Fruit fly (Drosophila melanogaster) whole organism, embryonic: ENCODE data around the gene Mks1.

Source experiments
- Atf-2 ChIP-seq: fragments of 200-800 bp; sonication (Bioruptor generic); optimal IDR thresholded peaks from 2 replicates; lab custom pipeline; 2016; ENCODE audit warnings: missing biosample characterization, missing genetic modification characterization
- BEAF-32 ChIP-seq: fragments of 200-800 bp; sonication (Bioruptor generic); optimal IDR thresholded peaks from 3 replicates; lab custom pipeline; 2017; ENCODE audit warnings: missing biosample characterization, missing genetic modification characterization, mild to moderate bottlenecking, moderate library complexity, missing genetic modification reagents
- Bgb ChIP-seq: fragments of 200-800 bp; sonication (Bioruptor generic); IDR thresholded peaks from 2 replicates; pipeline ENCODE4 v1.3.6; 2022; ENCODE audit warnings: missing biosample characterization, missing genetic modification characterization; ENCODE audit not compliant: partially characterized antibody
- CG10543 ChIP-seq: fragments of 200-800 bp; sonication (Bioruptor generic); optimal IDR thresholded peaks from 3 replicates; lab custom pipeline; 2017; ENCODE audit warnings: missing biosample characterization, mild to moderate bottlenecking, missing genetic modification characterization, moderate library complexity
- CG11247 ChIP-seq: fragments of 200-800 bp; sonication (Bioruptor generic); IDR thresholded peaks from 2 replicates; pipeline ENCODE4 v1.3.6; 2022; ENCODE audit warnings: missing biosample characterization, missing genetic modification characterization
- CG11695 ChIP-seq: fragments of 200-800 bp; sonication (Bioruptor generic); IDR thresholded peaks from 3 replicates; pipeline ENCODE4 v1.3.6; 2022; ENCODE audit warnings: missing biosample characterization, missing genetic modification characterization
- CG11723 ChIP-seq: fragments of 200-800 bp; sonication (Bioruptor generic); optimal IDR thresholded peaks from 2 replicates; lab custom pipeline; 2017; ENCODE audit warnings: missing biosample characterization, mild to moderate bottlenecking, missing genetic modification characterization
- CG14965 ChIP-seq: fragments of 200-800 bp; sonication (Bioruptor generic); optimal IDR thresholded peaks from 2 replicates; lab custom pipeline; 2016; ENCODE audit warnings: missing biosample characterization, missing genetic modification characterization, borderline replicate concordance
- CG15479 ChIP-seq: fragments of 200-800 bp; sonication (Bioruptor generic); optimal IDR thresholded peaks from 3 replicates; lab custom pipeline; 2019; ENCODE audit warnings: missing biosample characterization, mild to moderate bottlenecking, missing genetic modification characterization, moderate library complexity
- CG1603 ChIP-seq: fragments of 200-800 bp; sonication (Bioruptor generic); optimal IDR thresholded peaks from 2 replicates; lab custom pipeline; 2019; ENCODE audit warnings: missing biosample characterization, mild to moderate bottlenecking, missing genetic modification characterization, moderate library complexity
- CG16779 ChIP-seq: fragments of 200-800 bp; sonication (Bioruptor generic); IDR thresholded peaks from 2 replicates; pipeline ENCODE4 v1.3.6; 2022; ENCODE audit warnings: missing biosample characterization, missing genetic modification characterization
- CG18764 ChIP-seq: fragments of 200-800 bp; sonication (Bioruptor generic); optimal IDR thresholded peaks from 3 replicates; lab custom pipeline; 2016; ENCODE audit warnings: missing biosample characterization, missing genetic modification characterization
- CG30403 ChIP-seq: fragments of 200-800 bp; sonication (Bioruptor generic); optimal IDR thresholded peaks from 3 replicates; lab custom pipeline; 2016; ENCODE audit warnings: missing biosample characterization, missing genetic modification characterization
- CG31365 ChIP-seq: fragments of 200-800 bp; sonication (Bioruptor generic); optimal IDR thresholded peaks from 2 replicates; lab custom pipeline; 2018; ENCODE audit warnings: missing biosample characterization, mild to moderate bottlenecking, missing genetic modification characterization
- CG3281 ChIP-seq: fragments of 200-800 bp; sonication (Bioruptor generic); optimal IDR thresholded peaks from 3 replicates; lab custom pipeline; 2017; ENCODE audit warnings: missing biosample characterization, mild to moderate bottlenecking, missing genetic modification characterization
- CG5180 ChIP-seq: fragments of 200-800 bp; sonication (Bioruptor generic); optimal IDR thresholded peaks from 3 replicates; lab custom pipeline; 2017; ENCODE audit warnings: missing biosample characterization, missing genetic modification characterization, mild to moderate bottlenecking, moderate library complexity, missing genetic modification reagents
- CG6175 ChIP-seq: fragments of 200-800 bp; sonication (Bioruptor generic); IDR thresholded peaks from 3 replicates; pipeline ENCODE4 v1.3.6; 2022; ENCODE audit warnings: missing biosample characterization, missing genetic modification characterization
- CG6813 ChIP-seq: fragments of 200-800 bp; sonication (Bioruptor generic); optimal IDR thresholded peaks from 2 replicates; lab custom pipeline; 2017; ENCODE audit warnings: missing biosample characterization, missing genetic modification characterization, mild to moderate bottlenecking, moderate library complexity, missing genetic modification reagents
- CG7839 ChIP-seq: fragments of 200-800 bp; sonication (Bioruptor generic); optimal IDR thresholded peaks from 3 replicates; lab custom pipeline; 2018; ENCODE audit warnings: missing biosample characterization, mild to moderate bottlenecking, missing genetic modification characterization, moderate library complexity
- CG7928 ChIP-seq: fragments of 200-800 bp; sonication (Bioruptor generic); optimal IDR thresholded peaks from 2 replicates; lab custom pipeline; 2017; ENCODE audit warnings: missing biosample characterization, mild to moderate bottlenecking, missing genetic modification characterization
- CG8388 ChIP-seq: fragments of 200-800 bp; sonication (Bioruptor generic); optimal IDR thresholded peaks from 2 replicates; lab custom pipeline; 2019; ENCODE audit warnings: missing biosample characterization, mild to moderate bottlenecking, missing genetic modification characterization, moderate library complexity
- CG9727 ChIP-seq: fragments of 200-800 bp; sonication (Bioruptor generic); optimal IDR thresholded peaks from 3 replicates; lab custom pipeline; 2017; ENCODE audit warnings: missing biosample characterization, mild to moderate bottlenecking, missing genetic modification characterization
- CG9797 ChIP-seq: fragments of 200-800 bp; sonication (Bioruptor generic); optimal IDR thresholded peaks from 3 replicates; lab custom pipeline; 2018; ENCODE audit warnings: missing biosample characterization, mild to moderate bottlenecking, missing genetic modification characterization
- CG9932 ChIP-seq: fragments of 200-800 bp; sonication (Bioruptor generic); IDR thresholded peaks from 2 replicates; pipeline ENCODE4 v1.3.6; 2022; ENCODE audit warnings: missing biosample characterization, missing genetic modification characterization
- Chrac-16 ChIP-seq: fragments of 200-800 bp; sonication (Bioruptor generic); optimal IDR thresholded peaks from 3 replicates; lab custom pipeline; 2016; ENCODE audit warnings: missing biosample characterization, missing genetic modification characterization
- D ChIP-seq, 2 experiments: fragments of 200-800 bp in 1 of 2; fragments of >200 bp in 1 of 2; sonication (Bioruptor generic) in 1 of 2; optimal IDR thresholded peaks; 2 replicates in 1 of 2; 3 replicates in 1 of 2; lab custom pipeline; 2017; ENCODE audit warnings: mild to moderate bottlenecking in 1 of 2, missing biosample characterization in 1 of 2, missing genetic modification characterization in 1 of 2, missing genetic modification reagents in 1 of 2
- Eip74EF ChIP-seq, 2 experiments: fragments of 200-800 bp in 1 of 2; fragments of >200 bp in 1 of 2; sonication (Bioruptor generic) in 1 of 2; optimal IDR thresholded peaks; 2 replicates each; lab custom pipeline; 2017 to 2019; ENCODE audit warnings: missing biosample characterization in 2 of 2, missing genetic modification characterization in 2 of 2, mild to moderate bottlenecking in 1 of 2, moderate library complexity in 1 of 2
- HmgD ChIP-seq: fragments of 200-800 bp; sonication (Bioruptor generic); optimal IDR thresholded peaks from 3 replicates; lab custom pipeline; 2016; ENCODE audit warnings: missing biosample characterization, missing genetic modification characterization
- Kr ChIP-seq: fragments of 200-800 bp; sonication (Bioruptor generic); optimal IDR thresholded peaks from 2 replicates; lab custom pipeline; 2017; ENCODE audit warnings: missing biosample characterization, mild to moderate bottlenecking, missing genetic modification characterization
- NFAT ChIP-seq: fragments of 200-800 bp; sonication (Bioruptor generic); IDR thresholded peaks from 2 replicates; pipeline ENCODE4 v1.3.6; 2022; ENCODE audit warnings: missing biosample characterization, missing genetic modification characterization
- NK7.1 ChIP-seq: fragments of 200-800 bp; sonication (Bioruptor generic); optimal IDR thresholded peaks from 3 replicates; lab custom pipeline; 2016; ENCODE audit warnings: missing biosample characterization, missing genetic modification characterization
- Nf-YB ChIP-seq: fragments of 200-800 bp; sonication (Bioruptor generic); optimal IDR thresholded peaks from 3 replicates; lab custom pipeline; 2019; ENCODE audit warnings: missing biosample characterization, mild to moderate bottlenecking, missing genetic modification characterization, moderate library complexity
- Rx ChIP-seq: fragments of 200-800 bp; sonication (Bioruptor generic); IDR thresholded peaks from 2 replicates; pipeline ENCODE4 v1.3.6; 2022; ENCODE audit warnings: missing biosample characterization, missing genetic modification characterization
- Sin3A ChIP-seq: fragments of >200 bp; optimal IDR thresholded peaks from 2 replicates; lab custom pipeline; 2018
- Sry-δ ChIP-seq: fragments of 200-800 bp; sonication (Bioruptor generic); optimal IDR thresholded peaks from 2 replicates; lab custom pipeline; 2016; ENCODE audit warnings: missing biosample characterization, missing genetic modification characterization
- Ssrp ChIP-seq: fragments of 200-800 bp; sonication (Bioruptor generic); optimal IDR thresholded peaks from 2 replicates; lab custom pipeline; 2018; ENCODE audit warnings: missing biosample characterization, mild to moderate bottlenecking, missing genetic modification characterization, moderate library complexity
- Vsx1 ChIP-seq: fragments of 200-800 bp; sonication (Bioruptor generic); optimal IDR thresholded peaks from 2 replicates; lab custom pipeline; 2017; ENCODE audit warnings: missing biosample characterization, mild to moderate bottlenecking, missing genetic modification characterization, missing genetic modification reagents
- ab ChIP-seq: fragments of 200-800 bp; sonication (Bioruptor generic); optimal IDR thresholded peaks from 2 replicates; lab custom pipeline; 2016; ENCODE audit warnings: missing biosample characterization, missing genetic modification characterization
- danr ChIP-seq: fragments of 200-800 bp; sonication (Bioruptor generic); IDR thresholded peaks from 2 replicates; pipeline ENCODE4 v1.3.6; 2022; ENCODE audit warnings: missing biosample characterization, missing genetic modification characterization
- dpn ChIP-seq, 2 experiments: fragments of 200-800 bp; sonication (Bioruptor generic); optimal IDR thresholded peaks; 3 replicates each; lab custom pipeline; 2016; ENCODE audit warnings: missing biosample characterization in 2 of 2, missing genetic modification characterization in 2 of 2
- grn ChIP-seq: fragments of 200-800 bp; sonication (Bioruptor generic); optimal IDR thresholded peaks from 3 replicates; lab custom pipeline; 2017; ENCODE audit warnings: missing biosample characterization, missing genetic modification characterization
- gsb ChIP-seq: fragments of 200-800 bp; sonication (Bioruptor generic); IDR thresholded peaks from 2 replicates; pipeline ENCODE4 v1.3.6; 2022; ENCODE audit warnings: missing biosample characterization, missing genetic modification characterization
- jigr1 ChIP-seq: fragments of 200-800 bp; sonication (Bioruptor generic); IDR thresholded peaks from 3 replicates; pipeline ENCODE4 v1.3.6; 2022; ENCODE audit warnings: missing biosample characterization, missing genetic modification characterization
- lilli ChIP-seq: fragments of 200-800 bp; sonication (Bioruptor generic); optimal IDR thresholded peaks from 3 replicates; lab custom pipeline; 2016; ENCODE audit warnings: missing biosample characterization, missing genetic modification characterization
- nerfin-1 ChIP-seq: fragments of 200-800 bp; sonication (Bioruptor generic); optimal IDR thresholded peaks from 3 replicates; lab custom pipeline; 2019; ENCODE audit warnings: missing biosample characterization, mild to moderate bottlenecking, missing genetic modification characterization, moderate library complexity
- pum ChIP-seq: fragments of 200-800 bp; sonication (Bioruptor generic); optimal IDR thresholded peaks from 2 replicates; lab custom pipeline; 2016; ENCODE audit warnings: missing biosample characterization, missing genetic modification characterization
- scrt ChIP-seq: fragments of 200-800 bp; sonication (Bioruptor generic); optimal IDR thresholded peaks from 2 replicates; lab custom pipeline; 2018; ENCODE audit warnings: missing biosample characterization, mild to moderate bottlenecking, missing genetic modification characterization, moderate library complexity
- sug ChIP-seq: fragments of 200-800 bp; optimal IDR thresholded peaks from 2 replicates; lab custom pipeline; 2019; ENCODE audit warnings: missing biosample characterization, mild to moderate bottlenecking, missing genetic modification characterization, moderate library complexity
- tio ChIP-seq: fragments of 200-800 bp; sonication (Bioruptor generic); optimal IDR thresholded peaks from 2 replicates; lab custom pipeline; 2017; ENCODE audit warnings: missing biosample characterization, missing genetic modification characterization, inconsistent platforms
- tna ChIP-seq: fragments of 200-800 bp; sonication (Bioruptor generic); IDR thresholded peaks from 2 replicates; pipeline ENCODE4 v1.3.6; 2022; ENCODE audit warnings: missing biosample characterization, missing genetic modification characterization; ENCODE audit not compliant: partially characterized antibody

Gene Mks1

dm6 chrX:12454358-12454757, 42.0 kb downstream of the Mks1 start, which contains the start of gene CG15927 (continued):
- no peak for TF ChIP-seq tna (GFP tag; lab: Robert Waterston, UW)
- TF ChIP-seq tio (GFP tag; lab: Kevin White, UChicago) = peak; percentile 48
- peak; percentile 43 for TF ChIP-seq CG30403 (GFP tag; lab: Kevin White, UChicago)
- no peak for TF ChIP-seq Nf-YB (GFP tag; lab: Kevin White, UChicago)
- no peak for TF ChIP-seq D (optimal IDR thresholded peaks at IDR 0.05; lab: Kevin White, UChicago)
- TF ChIP-seq D (GFP tag; optimal IDR thresholded peaks at IDR 0.05; lab: Kevin White, UChicago) = peak; percentile 50
- TF ChIP-seq jigr1 (GFP tag; lab: Robert Waterston, UW) = no peak
- TF ChIP-seq Atf-2 (GFP tag; lab: Kevin White, UChicago) = no peak
- TF ChIP-seq grn = no peak
- no peak for TF ChIP-seq CG11723 (GFP tag; lab: Kevin White, UChicago)
- TF ChIP-seq Eip74EF (GFP tag; optimal IDR thresholded peaks at IDR 0.05; lab: Kevin White, UChicago) = no peak
- TF ChIP-seq CG31365 (tag; lab: Kevin White, UChicago) = no peak
- peak; percentile 45 for TF ChIP-seq CG1603 (tag; lab: Kevin White, UChicago)
- TF ChIP-seq dpn (GFP tag; optimal IDR thresholded peaks at IDR 0.05; lab: Kevin White, UChicago) = peak; percentile 26 to 42
- peak; percentile 48 for TF ChIP-seq CG6813 (GFP tag; lab: Kevin White, UChicago)
- no peak for TF ChIP-seq HmgD (GFP tag; lab: Kevin White, UChicago)
- no peak for TF ChIP-seq CG14965 (GFP tag; lab: Kevin White, UChicago)
- no peak for TF ChIP-seq scrt
- TF ChIP-seq sug = no peak
- peak; percentile 61 for TF ChIP-seq Ssrp
- no peak for TF ChIP-seq CG15479 (GFP tag; lab: Kevin White, UChicago)
- TF ChIP-seq Sin3A (lab: Kevin White, UChicago) = no peak
- no peak for TF ChIP-seq Kr (GFP tag; lab: Kevin White, UChicago)
- no peak for TF ChIP-seq danr (GFP tag; lab: Robert Waterston, UW)
- TF ChIP-seq nerfin-1 (tag; lab: Kevin White, UChicago) = peak; percentile 17
- TF ChIP-seq CG5180 (GFP tag; lab: Kevin White, UChicago) = peak; percentile 16
- no peak for TF ChIP-seq CG9797 (GFP tag; lab: Kevin White, UChicago)
- no peak for TF ChIP-seq ab (GFP tag; lab: Kevin White, UChicago)
- 0 out of 2 replicates have a peak, but pooled peaks have one; percentile 28 for TF ChIP-seq CG9932
- TF ChIP-seq lilli (GFP tag; lab: Kevin White, UChicago) = peak; percentile 66
- no peak for TF ChIP-seq gsb
- TF ChIP-seq CG7839 (tag; lab: Kevin White, UChicago) = peak; percentile 67
- TF ChIP-seq NK7.1 (GFP tag; lab: Kevin White, UChicago) = no peak
- peak; percentile 59 for TF ChIP-seq CG8388
- no peak for TF ChIP-seq CG11695 (GFP tag; lab: Robert Waterston, UW)
- no peak for TF ChIP-seq CG3281 (GFP tag; lab: Kevin White, UChicago)
- no peak for TF ChIP-seq CG6175 (GFP tag; lab: Robert Waterston, UW)
- peak; percentile 23 for TF ChIP-seq Chrac-16 (GFP tag; lab: Kevin White, UChicago)
- no peak for TF ChIP-seq Sry-δ (GFP tag; lab: Kevin White, UChicago)
- peak; percentile 55 for TF ChIP-seq CG9727 (GFP tag; lab: Kevin White, UChicago)
- no peak for TF ChIP-seq CG16779
- TF ChIP-seq Rx (GFP tag; lab: Robert Waterston, UW) = no peak
- no peak for TF ChIP-seq pum
- TF ChIP-seq NFAT (GFP tag; lab: Robert Waterston, UW) = no peak
- TF ChIP-seq BEAF-32 (GFP tag; lab: Kevin White, UChicago) = no peak
- no peak for TF ChIP-seq CG10543
- TF ChIP-seq CG7928 (GFP tag; lab: Kevin White, UChicago) = no peak
- TF ChIP-seq CG11247 (GFP tag; lab: Robert Waterston, UW) = no peak
- TF ChIP-seq CG18764 (GFP tag; lab: Kevin White, UChicago) = peak; percentile 2
- TF ChIP-seq Bgb = no peak
- peak; percentile 12 for TF ChIP-seq Vsx1
